Worm (Caenorhabditis elegans) whole organism, L3 larva: ENCODE data around the gene rom-2.

Experiments used
- ama-1 ChIP-seq: fragments of 150-350 bp; optimal IDR thresholded peaks from 2 replicates; lab custom pipeline; 2018
- ceh-28 ChIP-seq: fragments of 150-350 bp; optimal IDR thresholded peaks from 2 replicates; lab custom pipeline; 2014; ENCODE audit warnings: missing biosample characterization, missing genetic modification reagents, missing genetic modification characterization
- elt-1 ChIP-seq: fragments of 150-350 bp; optimal IDR thresholded peaks from 2 replicates; lab custom pipeline; 2014; ENCODE audit warnings: missing biosample characterization, missing genetic modification characterization
- nfya-1 ChIP-seq: sonication (generic microtip); optimal IDR thresholded peaks from 2 replicates; lab custom pipeline; 2017; ENCODE audit warnings: missing genetic modification characterization, mild to moderate bottlenecking, missing compliant biosample characterization, antibody characterized with exemption, moderate library complexity; ENCODE audit not compliant: insufficient read depth
- nhr-28 ChIP-seq: fragments of 150-350 bp; optimal IDR thresholded peaks from 2 replicates; lab custom pipeline; 2014; ENCODE audit warnings: missing biosample characterization, missing genetic modification characterization
- nhr-76 ChIP-seq: fragments of 150-350 bp; sonication (generic microtip); optimal IDR thresholded peaks from 5 replicates; lab custom pipeline; 2014; ENCODE audit warnings: missing biosample characterization, missing genetic modification characterization
- pha-4 ChIP-seq: fragments of 150-350 bp; optimal IDR thresholded peaks from 2 replicates; lab custom pipeline; 2014; ENCODE audit warnings: missing biosample characterization, missing genetic modification reagents, missing genetic modification characterization
- snpc-4 ChIP-seq: fragments of 150-350 bp; optimal IDR thresholded peaks from 2 replicates; lab custom pipeline; 2014; ENCODE audit warnings: missing biosample characterization, missing genetic modification characterization
- unc-62 ChIP-seq: fragments of 150-350 bp; sonication (generic microtip); optimal IDR thresholded peaks from 4 replicates; lab custom pipeline; 2014; ENCODE audit warnings: missing biosample characterization, missing genetic modification reagents, missing genetic modification characterization
- zag-1 ChIP-seq: fragments of 150-350 bp; optimal IDR thresholded peaks from 2 replicates; lab custom pipeline; 2014; ENCODE audit warnings: missing biosample characterization, missing genetic modification characterization
- ztf-4 ChIP-seq: fragments of 150-350 bp; optimal IDR thresholded peaks from 2 replicates; lab custom pipeline; 2014; ENCODE audit warnings: missing biosample characterization, missing genetic modification characterization

ce11 chrIII:9616426-9616825 is 21.0 kb upstream of the rom-2 start, which contains the start of gene hcp-3:
- TF ChIP-seq pha-4 (tag; lab: Kevin White, UChicago) (peak; percentile 62), nfya-1 (tag; lab: Kevin White, UChicago) (peak; percentile 66), snpc-4 (tag; lab: Kevin White, UChicago) (peak; percentile 4), elt-1 (tag; lab: Kevin White, UChicago) (no peak), ztf-4 (tag; lab: Kevin White, UChicago) (no peak), ceh-28 (tag; lab: Kevin White, UChicago) (peak; percentile 46), unc-62 (no peak), nhr-76 (tag; lab: Kevin White, UChicago) (no peak), zag-1 (tag; lab: Kevin White, UChicago) (no peak), ama-1 (no peak), nhr-28 (tag; lab: Kevin White, UChicago) (no peak)
